Fruit fly (Drosophila melanogaster): Measurements from ENCODE around the gene amn.

- TF ChIP-seq rn (GFP tag; IDR thresholded peaks at IDR 0.05) = no peak
- no peak for TF ChIP-seq gl (tag; optimal IDR thresholded peaks at IDR 0.05)
- no peak for TF ChIP-seq Snoo (tag; optimal IDR thresholded peaks at IDR 0.05)
- no peak for TF ChIP-seq CG4496 (GFP tag; IDR thresholded peaks at IDR 0.05)
- TF ChIP-seq CG14655 (GFP tag; optimal IDR thresholded peaks at IDR 0.05) = no peak
- no peak for TF ChIP-seq CG32121 (GFP tag; IDR thresholded peaks at IDR 0.05)
- no peak for TF ChIP-seq CG17806 (tag; optimal IDR thresholded peaks at IDR 0.05)
- TF ChIP-seq CG8301 (tag; optimal IDR thresholded peaks at IDR 0.05) = no peak
These were observed 23.5 kb downstream of the amn start, which contains the start of gene Hers for dm6 chrX:19866145-19866972.
